Worm (Caenorhabditis elegans) whole organism, L1 larva: ENCODE results near the gene F43C11.4.

Experiments
- fkh-10 ChIP-seq: sonication (generic microtip); optimal IDR thresholded peaks from 2 replicates; lab custom pipeline; 2017; ENCODE audit warnings: missing biosample characterization, missing genetic modification reagents, missing genetic modification characterization
- hlh-17 ChIP-seq: fragments of 200-800 bp; sonication (Bioruptor generic); optimal IDR thresholded peaks from 2 replicates; lab custom pipeline; 2018; ENCODE audit warnings: missing genetic modification characterization, mild to moderate bottlenecking, missing compliant biosample characterization, moderate library complexity, borderline replicate concordance
- lin-39 ChIP-seq: fragments of 150-350 bp; optimal IDR thresholded peaks from 2 replicates; lab custom pipeline; 2014; ENCODE audit warnings: missing biosample characterization, missing genetic modification reagents, missing genetic modification characterization
- mef-2 ChIP-seq: fragments of 150-350 bp; optimal IDR thresholded peaks from 2 replicates; lab custom pipeline; 2014; ENCODE audit warnings: missing biosample characterization, missing genetic modification characterization
- nhr-20 ChIP-seq: sonication (generic microtip); optimal IDR thresholded peaks from 2 replicates; lab custom pipeline; 2016; ENCODE audit warnings: mild to moderate bottlenecking, missing genetic modification characterization, missing compliant biosample characterization
- pag-3 ChIP-seq: sonication (generic microtip); optimal IDR thresholded peaks from 2 replicates; lab custom pipeline; 2017; ENCODE audit warnings: missing genetic modification characterization, mild to moderate bottlenecking, missing compliant biosample characterization, antibody characterized with exemption, borderline replicate concordance; ENCODE audit not compliant: insufficient read depth
- sptf-1 ChIP-seq: fragments of 150-350 bp; optimal IDR thresholded peaks from 2 replicates; lab custom pipeline; 2014; ENCODE audit warnings: missing biosample characterization, missing genetic modification characterization
- tlp-1 ChIP-seq: fragments of 150-350 bp; optimal IDR thresholded peaks from 2 replicates; lab custom pipeline; 2014; ENCODE audit warnings: missing biosample characterization, missing genetic modification characterization

ce11 chrII:2341515-2341914 lies 5.3 kb upstream of the F43C11.4 start, which contains the start of gene enri-1:
- TF ChIP-seq lin-39 (tag; lab: Kevin White, UChicago) (no peak), fkh-10 (GFP tag; lab: Kevin White, UChicago) (no peak), hlh-17 (GFP tag; lab: Kevin White, UChicago) (no peak), tlp-1 (no peak), mef-2 (tag; lab: Kevin White, UChicago) (no peak), nhr-20 (tag; lab: Kevin White, UChicago) (no peak), pag-3 (tag; lab: Kevin White, UChicago) (no peak), sptf-1 (no peak)
